Worm (Caenorhabditis elegans) whole organism, L1 larva: ENCODE results near the gene sid-2.
A peak's percentile ranks its signal among the peaks of the same experiment; 100 is the strongest.

Source experiments
- Y116A8C.19 ChIP-seq: sonication (generic microtip); optimal IDR thresholded peaks from 2 replicates; lab custom pipeline; 2016; ENCODE audit warnings: missing compliant biosample characterization, missing genetic modification characterization, borderline replicate concordance
- alr-1 ChIP-seq: fragments of 200-800 bp; sonication (Bioruptor generic); optimal IDR thresholded peaks from 2 replicates; lab custom pipeline; 2018; ENCODE audit warnings: borderline replicate concordance, mild to moderate bottlenecking, missing genetic modification characterization, missing compliant biosample characterization
- blmp-1 ChIP-seq: fragments of 150-350 bp; optimal IDR thresholded peaks from 2 replicates; lab custom pipeline; 2014; ENCODE audit warnings: missing biosample characterization, missing genetic modification characterization
- ceh-63 ChIP-seq: fragments of 200-800 bp; sonication (Bioruptor generic); optimal IDR thresholded peaks from 2 replicates; lab custom pipeline; 2018; ENCODE audit warnings: mild to moderate bottlenecking, missing genetic modification characterization, missing compliant biosample characterization
- ceh-8 ChIP-seq: fragments of 200-800 bp; sonication (Bioruptor generic); optimal IDR thresholded peaks from 2 replicates; lab custom pipeline; 2018; ENCODE audit warnings: mild to moderate bottlenecking, missing genetic modification characterization, moderate library complexity, missing compliant biosample characterization
- ceh-82 ChIP-seq, 3 experiments: fragments of 150-350 bp in 1 of 3; sonication (generic microtip) in 2 of 3; optimal IDR thresholded peaks; 2 replicates each; lab custom pipeline; 2014 to 2017; ENCODE audit warnings: missing biosample characterization in 3 of 3, missing genetic modification characterization in 3 of 3
- ceh-88 ChIP-seq: fragments of 200-800 bp; sonication (Bioruptor generic); IDR thresholded peaks from 2 replicates; pipeline ENCODE4 v1.3.6; 2022; ENCODE audit warnings: missing genetic modification characterization, missing compliant biosample characterization
- ceh-90 ChIP-seq: sonication (generic microtip); optimal IDR thresholded peaks from 2 replicates; lab custom pipeline; 2016; ENCODE audit warnings: missing genetic modification characterization, missing compliant biosample characterization
- ces-1 ChIP-seq: fragments of 150-350 bp; optimal IDR thresholded peaks from 2 replicates; lab custom pipeline; 2014; ENCODE audit warnings: missing biosample characterization, missing genetic modification reagents, missing genetic modification characterization
- efl-1 ChIP-seq, 4 experiments: fragments of 150-350 bp; optimal IDR thresholded peaks in 3 of 4; peaks in 1 of 4; 1 replicate in 1 of 4; 2 replicates in 3 of 4; lab custom pipeline; 2014; ENCODE audit warnings: missing biosample characterization in 2 of 4, missing genetic modification characterization in 2 of 4, missing genetic modification reagents in 2 of 4
- egl-27 ChIP-seq, 2 experiments: fragments of 150-350 bp in 1 of 2; sonication (generic microtip); optimal IDR thresholded peaks; 3 replicates each; lab custom pipeline; 2017 to 2018; ENCODE audit warnings: missing biosample characterization in 2 of 2, missing genetic modification characterization in 2 of 2, missing genetic modification reagents in 2 of 2
- fkh-4 ChIP-seq: sonication (generic microtip); optimal IDR thresholded peaks from 2 replicates; lab custom pipeline; 2016; ENCODE audit warnings: missing compliant biosample characterization, missing genetic modification characterization, borderline replicate concordance
- irx-1 ChIP-seq: sonication (generic microtip); optimal IDR thresholded peaks from 2 replicates; lab custom pipeline; 2016; ENCODE audit warnings: missing genetic modification characterization, missing compliant biosample characterization
- jun-1 ChIP-seq: fragments of 150-350 bp; optimal IDR thresholded peaks from 2 replicates; lab custom pipeline; 2014; ENCODE audit warnings: missing biosample characterization, missing genetic modification reagents, missing genetic modification characterization
- lin-13 ChIP-seq: fragments of 150-350 bp; optimal IDR thresholded peaks from 2 replicates; lab custom pipeline; 2014; ENCODE audit warnings: missing biosample characterization, missing genetic modification reagents, missing genetic modification characterization
- lir-3 ChIP-seq: sonication (generic microtip); optimal IDR thresholded peaks from 2 replicates; lab custom pipeline; 2016; ENCODE audit warnings: mild to moderate bottlenecking, missing genetic modification characterization, moderate library complexity, missing compliant biosample characterization; ENCODE audit not compliant: poor library complexity
- mdl-1 ChIP-seq, 2 experiments: fragments of 150-350 bp; optimal IDR thresholded peaks; 2 replicates each; lab custom pipeline; 2014 to 2017; ENCODE audit warnings: missing biosample characterization in 2 of 2, missing genetic modification characterization in 2 of 2, inconsistent platforms in 1 of 2
- mep-1 ChIP-seq: fragments of 150-350 bp; optimal IDR thresholded peaks from 2 replicates; lab custom pipeline; 2014; ENCODE audit warnings: missing biosample characterization, missing genetic modification characterization
- nhr-11 ChIP-seq: fragments of 150-350 bp; optimal IDR thresholded peaks from 2 replicates; lab custom pipeline; 2014; ENCODE audit warnings: missing biosample characterization, missing genetic modification characterization
- nhr-12 ChIP-seq: sonication (generic microtip); optimal IDR thresholded peaks from 2 replicates; lab custom pipeline; 2017; ENCODE audit warnings: missing biosample characterization, missing genetic modification characterization
- nhr-20 ChIP-seq: sonication (generic microtip); optimal IDR thresholded peaks from 2 replicates; lab custom pipeline; 2016; ENCODE audit warnings: mild to moderate bottlenecking, missing genetic modification characterization, missing compliant biosample characterization
- nhr-47 ChIP-seq: sonication (generic microtip); optimal IDR thresholded peaks from 2 replicates; lab custom pipeline; 2016; ENCODE audit warnings: mild to moderate bottlenecking, missing genetic modification characterization, moderate library complexity, missing compliant biosample characterization
- nhr-90 ChIP-seq: sonication (generic microtip); optimal IDR thresholded peaks from 2 replicates; lab custom pipeline; 2016; ENCODE audit warnings: mild to moderate bottlenecking, missing genetic modification characterization, missing compliant biosample characterization; ENCODE audit not compliant: poor library complexity
- pag-3 ChIP-seq: sonication (generic microtip); optimal IDR thresholded peaks from 2 replicates; lab custom pipeline; 2017; ENCODE audit warnings: missing genetic modification characterization, mild to moderate bottlenecking, missing compliant biosample characterization, antibody characterized with exemption, borderline replicate concordance; ENCODE audit not compliant: insufficient read depth
- pqm-1 ChIP-seq: sonication (generic microtip); optimal IDR thresholded peaks from 3 replicates; lab custom pipeline; 2017; ENCODE audit warnings: missing biosample characterization, missing genetic modification characterization
- rnt-1 ChIP-seq: sonication (generic microtip); optimal IDR thresholded peaks from 2 replicates; lab custom pipeline; 2016; ENCODE audit warnings: mild to moderate bottlenecking, missing genetic modification characterization, moderate library complexity, missing compliant biosample characterization
- skn-1 ChIP-seq: fragments of 150-350 bp; optimal IDR thresholded peaks from 2 replicates; lab custom pipeline; 2014; ENCODE audit warnings: missing biosample characterization, missing genetic modification characterization
- snpc-4 ChIP-seq: fragments of 150-350 bp; optimal IDR thresholded peaks from 2 replicates; lab custom pipeline; 2014; ENCODE audit warnings: missing biosample characterization, missing genetic modification characterization
- sox-4 ChIP-seq: sonication (generic microtip); optimal IDR thresholded peaks from 2 replicates; lab custom pipeline; 2016; ENCODE audit warnings: missing genetic modification characterization, missing compliant biosample characterization
- swsn-7 ChIP-seq: sonication (generic microtip); optimal IDR thresholded peaks from 2 replicates; lab custom pipeline; 2016; ENCODE audit warnings: missing genetic modification characterization, missing compliant biosample characterization
- tlp-1 ChIP-seq: fragments of 150-350 bp; optimal IDR thresholded peaks from 2 replicates; lab custom pipeline; 2014; ENCODE audit warnings: missing biosample characterization, missing genetic modification characterization
- unc-30 ChIP-seq: sonication (generic microtip); optimal IDR thresholded peaks from 2 replicates; lab custom pipeline; 2017; ENCODE audit warnings: missing biosample characterization, missing genetic modification characterization
- unc-86 ChIP-seq: sonication (generic microtip); optimal IDR thresholded peaks from 2 replicates; lab custom pipeline; 2016; ENCODE audit warnings: missing genetic modification characterization, missing compliant biosample characterization
- vab-15 ChIP-seq: sonication (generic microtip); optimal IDR thresholded peaks from 2 replicates; lab custom pipeline; 2017; ENCODE audit warnings: missing genotype, mild to moderate bottlenecking, missing genetic modification characterization, missing compliant biosample characterization
- zag-1 ChIP-seq: fragments of 150-350 bp; optimal IDR thresholded peaks from 2 replicates; lab custom pipeline; 2014; ENCODE audit warnings: missing biosample characterization, missing genetic modification characterization
- zip-4 ChIP-seq: fragments of 200-800 bp; sonication (Bioruptor generic); optimal IDR thresholded peaks from 2 replicates; lab custom pipeline; 2018; ENCODE audit warnings: mild to moderate bottlenecking, missing genetic modification characterization, moderate library complexity, missing compliant biosample characterization
- ztf-11 ChIP-seq, 2 experiments: sonication (generic microtip); optimal IDR thresholded peaks; 2 replicates each; lab custom pipeline; 2016 to 2017; ENCODE audit warnings: missing genetic modification characterization in 2 of 2, missing biosample characterization in 1 of 2, missing compliant biosample characterization in 1 of 2
- ztf-4 ChIP-seq: fragments of 150-350 bp; optimal IDR thresholded peaks from 2 replicates; lab custom pipeline; 2014; ENCODE audit warnings: missing biosample characterization, missing genetic modification characterization

sid-2 gene

ce11 chrIII:13643534-13643933 is 35.7 kb upstream of the sid-2 start, which contains the start of the genes drr-2 and set-16 (continued):
- peak; percentile 68 for TF ChIP-seq vab-15 (tag; lab: Kevin White, UChicago)
- peak; percentile 60 for TF ChIP-seq nhr-12 (tag; lab: Kevin White, UChicago)
- TF ChIP-seq zag-1 (tag; lab: Kevin White, UChicago): peak; percentile 85
- peak; percentile 98 for TF ChIP-seq ztf-4
- peak; percentile 98 for TF ChIP-seq jun-1 (tag; lab: Kevin White, UChicago)
- peak; percentile 56 for TF ChIP-seq ceh-63 (GFP tag; lab: Kevin White, UChicago)
- TF ChIP-seq nhr-90: peak; percentile 99

ce11 chrIII:13644279-13644678 is 35.0 kb upstream of the sid-2 start:
- TF ChIP-seq alr-1 (tag; lab: Kevin White, UChicago) (peak; percentile 70), irx-1 (no peak)
- TF ChIP-seq, all 84 proteins: peak for 1

- TF ChIP-seq unc-86 (tag; lab: Kevin White, UChicago) (no peak), ceh-82 (tag; optimal IDR thresholded peaks at IDR 0.05; lab: Kevin White, UChicago) (no peak), efl-1 (optimal IDR thresholded peaks at IDR 0.05; lab: Kevin White, UChicago) (no peak), efl-1 (GFP tag; optimal IDR thresholded peaks at IDR 0.05 in 1 of 2; lab: Kevin White, UChicago) (peak in 1 of 2 experiments; percentile 13), blmp-1 (no peak), ceh-88 (GFP tag; lab: Robert Waterston, UW) (no peak)
Measured at ce11 chrIII:13645885-13646488, 33.3 kb upstream of the sid-2 start.

ce11 chrIII:13648540-13648939 is 30.7 kb upstream of the sid-2 start:
- TF ChIP-seq ceh-90 (tag; lab: Kevin White, UChicago) (no peak), sox-4 (no peak), alr-1 (tag; lab: Kevin White, UChicago) (no peak), nhr-20 (no peak), pqm-1 (tag; lab: Kevin White, UChicago) (no peak), rnt-1 (tag; lab: Kevin White, UChicago) (no peak), egl-27 (tag; optimal IDR thresholded peaks at IDR 0.05; lab: Kevin White, UChicago) (no peak), blmp-1 (no peak), efl-1 (optimal IDR thresholded peaks at IDR 0.05; lab: Kevin White, UChicago) (no peak), efl-1 (GFP tag; optimal IDR thresholded peaks at IDR 0.05 in 1 of 2; lab: Kevin White, UChicago) (no peak), zip-4 (GFP tag; lab: Kevin White, UChicago) (no peak), fkh-4 (tag; lab: Kevin White, UChicago) (no peak), jun-1 (tag; lab: Kevin White, UChicago) (no peak), nhr-47 (tag; lab: Kevin White, UChicago) (no peak), snpc-4 (no peak), mep-1 (tag; lab: Kevin White, UChicago) (no peak), Y116A8C.19 (no peak), pag-3 (tag; lab: Kevin White, UChicago) (no peak)

ce11 chrIII:13651414-13651813 is 27.8 kb upstream of the sid-2 start:
- TF ChIP-seq ces-1 (GFP tag; lab: Kevin White, UChicago) (no peak), ceh-8 (GFP tag; lab: Kevin White, UChicago) (peak; percentile 13)
- TF ChIP-seq, all 84 proteins: peak for 1

- TF ChIP-seq pag-3 (tag; lab: Kevin White, UChicago) (no peak), mdl-1 (tag; optimal IDR thresholded peaks at IDR 0.05; lab: Kevin White, UChicago) (no peak), lin-13 (GFP tag; lab: Kevin White, UChicago) (no peak), zag-1 (tag; lab: Kevin White, UChicago) (no peak), swsn-7 (tag; lab: Kevin White, UChicago) (no peak), skn-1 (tag; lab: Kevin White, UChicago) (no peak), lir-3 (tag; lab: Kevin White, UChicago) (no peak), unc-30 (tag; lab: Kevin White, UChicago) (no peak), tlp-1 (no peak), nhr-11 (tag; lab: Kevin White, UChicago) (no peak), ztf-11 (tag; optimal IDR thresholded peaks at IDR 0.05; lab: Kevin White, UChicago) (no peak)
Measured at ce11 chrIII:13652010-13652409, 27.2 kb upstream of the sid-2 start.
